Fruit fly (Drosophila melanogaster) whole organism, embryonic: ENCODE data around the gene yellow-e.

Experiments used
- B-H2 ChIP-seq: fragments of 200-800 bp; sonication (Bioruptor generic); optimal IDR thresholded peaks from 2 replicates; lab custom pipeline; 2018; ENCODE audit warnings: missing biosample characterization, mild to moderate bottlenecking, missing genetic modification characterization
- CG10267 ChIP-seq: fragments of 200-800 bp; sonication (Bioruptor generic); optimal IDR thresholded peaks from 2 replicates; lab custom pipeline; 2018; ENCODE audit warnings: missing biosample characterization, mild to moderate bottlenecking, missing genetic modification characterization, moderate library complexity
- CG11504 ChIP-seq: fragments of 200-800 bp; sonication (Bioruptor generic); optimal IDR thresholded peaks from 3 replicates; lab custom pipeline; 2019; ENCODE audit warnings: missing biosample characterization, mild to moderate bottlenecking, missing genetic modification characterization, moderate library complexity
- CG11695 ChIP-seq: fragments of 200-800 bp; sonication (Bioruptor generic); IDR thresholded peaks from 3 replicates; pipeline ENCODE4 v1.3.6; 2022; ENCODE audit warnings: missing biosample characterization, missing genetic modification characterization
- CG12744 ChIP-seq: fragments of 200-800 bp; sonication (Bioruptor generic); optimal IDR thresholded peaks from 2 replicates; lab custom pipeline; 2016; ENCODE audit warnings: missing biosample characterization, missing genetic modification characterization
- CG17802 ChIP-seq: fragments of 200-800 bp; sonication (Bioruptor generic); optimal IDR thresholded peaks from 2 replicates; lab custom pipeline; 2018; ENCODE audit warnings: missing biosample characterization, mild to moderate bottlenecking, missing genetic modification characterization, moderate library complexity
- CG1832 ChIP-seq: fragments of 200-800 bp; sonication (Bioruptor generic); optimal IDR thresholded peaks from 2 replicates; lab custom pipeline; 2017; ENCODE audit warnings: missing biosample characterization, mild to moderate bottlenecking, missing genetic modification characterization, inconsistent platforms
- CG18619 ChIP-seq: fragments of 200-800 bp; sonication (Bioruptor generic); optimal IDR thresholded peaks from 3 replicates; lab custom pipeline; 2017; ENCODE audit warnings: missing biosample characterization, mild to moderate bottlenecking, missing genetic modification characterization
- CG2202 ChIP-seq: fragments of 200-800 bp; sonication (Bioruptor generic); optimal IDR thresholded peaks from 2 replicates; lab custom pipeline; 2018; ENCODE audit warnings: missing biosample characterization, mild to moderate bottlenecking, missing genetic modification characterization
- CG3163 ChIP-seq: fragments of 200-800 bp; sonication (Bioruptor generic); optimal IDR thresholded peaks from 3 replicates; lab custom pipeline; 2016; ENCODE audit warnings: missing biosample characterization, missing genetic modification characterization
- CG4424 ChIP-seq: fragments of 200-800 bp; sonication (Bioruptor generic); optimal IDR thresholded peaks from 3 replicates; lab custom pipeline; 2016; ENCODE audit warnings: missing biosample characterization, missing genetic modification characterization
- CG4707 ChIP-seq: fragments of 200-800 bp; sonication (Bioruptor generic); optimal IDR thresholded peaks from 2 replicates; lab custom pipeline; 2018; ENCODE audit warnings: missing biosample characterization, mild to moderate bottlenecking, missing genetic modification characterization, moderate library complexity
- CG6791 ChIP-seq: fragments of 200-800 bp; sonication (Bioruptor generic); IDR thresholded peaks from 3 replicates; pipeline ENCODE4 v1.3.6; 2022; ENCODE audit warnings: missing biosample characterization, missing genetic modification characterization; ENCODE audit not compliant: partially characterized antibody
- CG8388 ChIP-seq: fragments of 200-800 bp; sonication (Bioruptor generic); optimal IDR thresholded peaks from 2 replicates; lab custom pipeline; 2019; ENCODE audit warnings: missing biosample characterization, mild to moderate bottlenecking, missing genetic modification characterization, moderate library complexity
- CG9797 ChIP-seq: fragments of 200-800 bp; sonication (Bioruptor generic); optimal IDR thresholded peaks from 3 replicates; lab custom pipeline; 2018; ENCODE audit warnings: missing biosample characterization, mild to moderate bottlenecking, missing genetic modification characterization
- CTCF ChIP-seq: fragments of 200-800 bp; sonication (Bioruptor generic); optimal IDR thresholded peaks from 2 replicates; lab custom pipeline; 2017; ENCODE audit warnings: missing biosample characterization, mild to moderate bottlenecking, missing genetic modification characterization, moderate library complexity
- Camta ChIP-seq: fragments of 200-800 bp; sonication (Bioruptor generic); optimal IDR thresholded peaks from 2 replicates; lab custom pipeline; 2016; ENCODE audit warnings: missing biosample characterization, missing genetic modification characterization
- CoRest ChIP-seq: fragments of 200-800 bp; sonication (Bioruptor generic); optimal IDR thresholded peaks from 3 replicates; lab custom pipeline; 2018; ENCODE audit warnings: missing biosample characterization, mild to moderate bottlenecking, missing genetic modification characterization, moderate library complexity
- D ChIP-seq, 2 experiments: fragments of 200-800 bp in 1 of 2; fragments of >200 bp in 1 of 2; sonication (Bioruptor generic) in 1 of 2; optimal IDR thresholded peaks; 2 replicates in 1 of 2; 3 replicates in 1 of 2; lab custom pipeline; 2017; ENCODE audit warnings: mild to moderate bottlenecking in 1 of 2, missing biosample characterization in 1 of 2, missing genetic modification characterization in 1 of 2, missing genetic modification reagents in 1 of 2
- Dfd ChIP-seq, 2 experiments: fragments of >200 bp; optimal IDR thresholded peaks; 2 replicates each; lab custom pipeline; 2017; ENCODE audit warnings: missing biosample characterization in 2 of 2, missing genetic modification characterization in 2 of 2
- Dp ChIP-seq: fragments of 200-800 bp; sonication (Bioruptor generic); optimal IDR thresholded peaks from 2 replicates; lab custom pipeline; 2018; ENCODE audit warnings: missing biosample characterization, mild to moderate bottlenecking, missing genetic modification characterization, moderate library complexity
- GATAe ChIP-seq: fragments of 200-800 bp; sonication (Bioruptor generic); conservative IDR thresholded peaks from 2 replicates; pipeline ENCODE4 v1.3.6; 2022; ENCODE audit warnings: missing biosample characterization, missing genetic modification characterization
- HmgZ ChIP-seq: fragments of 200-800 bp; sonication (Bioruptor generic); optimal IDR thresholded peaks from 2 replicates; lab custom pipeline; 2018; ENCODE audit warnings: missing biosample characterization, mild to moderate bottlenecking, missing genetic modification characterization
- Hmr ChIP-seq: fragments of 200-800 bp; sonication (Bioruptor generic); optimal IDR thresholded peaks from 3 replicates; lab custom pipeline; 2017; ENCODE audit warnings: mild to moderate bottlenecking, missing biosample characterization, missing genetic modification reagents, missing genetic modification characterization
- MESR4 ChIP-seq: fragments of 200-800 bp; sonication (Bioruptor generic); optimal IDR thresholded peaks from 2 replicates; lab custom pipeline; 2018; ENCODE audit warnings: missing biosample characterization, mild to moderate bottlenecking, missing genetic modification characterization, moderate library complexity
- Myb ChIP-seq: fragments of 200-800 bp; sonication (Bioruptor generic); optimal IDR thresholded peaks from 2 replicates; lab custom pipeline; 2016; ENCODE audit warnings: missing biosample characterization, missing genetic modification characterization
- Oli ChIP-seq: fragments of 200-800 bp; sonication (Bioruptor generic); optimal IDR thresholded peaks from 2 replicates; lab custom pipeline; 2018; ENCODE audit warnings: missing biosample characterization, mild to moderate bottlenecking, missing genetic modification characterization, moderate library complexity
- Opbp ChIP-seq: fragments of 200-800 bp; sonication (Bioruptor generic); IDR thresholded peaks from 3 replicates; pipeline ENCODE4 v1.3.6; 2022; ENCODE audit warnings: missing biosample characterization, missing genetic modification characterization; ENCODE audit not compliant: partially characterized antibody
- Sox100B ChIP-seq: fragments of 200-800 bp; sonication (Bioruptor generic); optimal IDR thresholded peaks from 3 replicates; lab custom pipeline; 2018; ENCODE audit warnings: missing biosample characterization, mild to moderate bottlenecking, missing genetic modification characterization
- Spps ChIP-seq: fragments of 200-800 bp; sonication (Bioruptor generic); optimal IDR thresholded peaks from 2 replicates; lab custom pipeline; 2018; ENCODE audit warnings: missing biosample characterization, mild to moderate bottlenecking, missing genetic modification characterization
- Xbp1 ChIP-seq: fragments of 200-800 bp; sonication (Bioruptor generic); optimal IDR thresholded peaks from 3 replicates; lab custom pipeline; 2016; ENCODE audit warnings: missing biosample characterization, mild to moderate bottlenecking, missing genetic modification characterization
- ato ChIP-seq: fragments of 200-800 bp; sonication (Bioruptor generic); IDR thresholded peaks from 2 replicates; pipeline ENCODE4 v1.3.6; 2022; ENCODE audit warnings: missing biosample characterization, missing genetic modification characterization; ENCODE audit not compliant: partially characterized antibody
- az2 ChIP-seq: fragments of 200-800 bp; sonication (Bioruptor generic); optimal IDR thresholded peaks from 3 replicates; lab custom pipeline; 2016; ENCODE audit warnings: missing biosample characterization, missing genetic modification characterization
- bsh ChIP-seq, 2 experiments: fragments of 200-800 bp; sonication (Bioruptor generic); optimal IDR thresholded peaks; 2 replicates each; lab custom pipeline; 2017 to 2018; ENCODE audit warnings: mild to moderate bottlenecking in 2 of 2, missing biosample characterization in 2 of 2, missing genetic modification characterization in 2 of 2, moderate library complexity in 1 of 2
- cad ChIP-seq: fragments of >200 bp; optimal IDR thresholded peaks from 2 replicates; lab custom pipeline; 2017; ENCODE audit warnings: missing biosample characterization, missing genetic modification characterization
- cg ChIP-seq: fragments of 200-800 bp; sonication (Bioruptor generic); optimal IDR thresholded peaks from 3 replicates; lab custom pipeline; 2019; ENCODE audit warnings: missing biosample characterization, mild to moderate bottlenecking, missing genetic modification characterization, moderate library complexity
- grn ChIP-seq: fragments of 200-800 bp; sonication (Bioruptor generic); optimal IDR thresholded peaks from 3 replicates; lab custom pipeline; 2017; ENCODE audit warnings: missing biosample characterization, missing genetic modification characterization
- ham ChIP-seq: fragments of 200-800 bp; sonication (Bioruptor generic); IDR thresholded peaks from 2 replicates; pipeline ENCODE4 v1.3.6; 2022; ENCODE audit warnings: missing biosample characterization, missing genetic modification characterization
- ind ChIP-seq: fragments of 200-800 bp; sonication (Bioruptor generic); optimal IDR thresholded peaks from 3 replicates; lab custom pipeline; 2016; ENCODE audit warnings: missing biosample characterization, missing genetic modification characterization
- mam ChIP-seq: fragments of 200-800 bp; sonication (Bioruptor generic); optimal IDR thresholded peaks from 3 replicates; lab custom pipeline; 2016; ENCODE audit warnings: missing biosample characterization, missing genetic modification characterization
- mirr ChIP-seq: fragments of 200-800 bp; sonication (Bioruptor generic); optimal IDR thresholded peaks from 3 replicates; lab custom pipeline; 2018; ENCODE audit warnings: missing biosample characterization, mild to moderate bottlenecking, missing genetic modification characterization
- sim ChIP-seq: fragments of 200-800 bp; sonication (Bioruptor generic); IDR thresholded peaks from 2 replicates; pipeline ENCODE4 v1.3.6; 2022; ENCODE audit warnings: missing biosample characterization, missing genetic modification characterization
- sqz ChIP-seq: fragments of 200-800 bp; sonication (Bioruptor generic); optimal IDR thresholded peaks from 3 replicates; lab custom pipeline; 2018; ENCODE audit warnings: missing biosample characterization, mild to moderate bottlenecking, missing genetic modification characterization
- stwl ChIP-seq: fragments of 200-800 bp; sonication (Bioruptor generic); optimal IDR thresholded peaks from 3 replicates; lab custom pipeline; 2018; ENCODE audit warnings: missing biosample characterization, mild to moderate bottlenecking, missing genetic modification characterization, moderate library complexity
- tin ChIP-seq: fragments of 200-800 bp; sonication (Bioruptor generic); optimal IDR thresholded peaks from 3 replicates; lab custom pipeline; 2016; ENCODE audit warnings: missing biosample characterization, missing genetic modification characterization
- tna ChIP-seq: fragments of 200-800 bp; sonication (Bioruptor generic); IDR thresholded peaks from 2 replicates; pipeline ENCODE4 v1.3.6; 2022; ENCODE audit warnings: missing biosample characterization, missing genetic modification characterization; ENCODE audit not compliant: partially characterized antibody
- tup ChIP-seq: fragments of 200-800 bp; sonication (Bioruptor generic); optimal IDR thresholded peaks from 2 replicates; lab custom pipeline; 2016; ENCODE audit warnings: missing biosample characterization, mild to moderate bottlenecking, missing genetic modification characterization, moderate library complexity
- twi ChIP-seq: fragments of 200-800 bp; optimal IDR thresholded peaks from 2 replicates; lab custom pipeline; 2019; ENCODE audit warnings: missing biosample characterization, mild to moderate bottlenecking, missing genetic modification characterization, moderate library complexity
- vvl ChIP-seq: fragments of 200-800 bp; sonication (Bioruptor generic); IDR thresholded peaks from 2 replicates; pipeline ENCODE4 v1.3.6; 2022; ENCODE audit warnings: missing biosample characterization, missing genetic modification characterization
- z ChIP-seq: fragments of 200-800 bp; sonication (Bioruptor generic); IDR thresholded peaks from 3 replicates; pipeline ENCODE4 v1.3.6; 2022; ENCODE audit warnings: missing biosample characterization, missing genetic modification characterization

Gene yellow-e

dm6 chr3R:13382656-13383142 lies 32.4 kb downstream of the yellow-e start (continued):
- TF ChIP-seq Myb (no peak), Xbp1 (GFP tag; lab: Kevin White, UChicago) (no peak), CTCF (GFP tag; lab: Kevin White, UChicago) (no peak), Oli (tag; lab: Kevin White, UChicago) (no peak), tup (GFP tag; lab: Kevin White, UChicago) (no peak), mam (peak; percentile 46), Dfd (GFP tag; optimal IDR thresholded peaks at IDR 0.05; lab: Kevin White, UChicago) (no peak), sim (GFP tag; lab: Robert Waterston, UW) (no peak), MESR4 (GFP tag; lab: Kevin White, UChicago) (peak; percentile 16), B-H2 (GFP tag; lab: Kevin White, UChicago) (no peak), cad (GFP tag; lab: Kevin White, UChicago) (no peak), CG3163 (peak; percentile 94), sqz (GFP tag; lab: Kevin White, UChicago) (no peak), CG12744 (GFP tag; lab: Kevin White, UChicago) (no peak), CG8388 (GFP tag; lab: Kevin White, UChicago) (no peak), mirr (GFP tag; lab: Kevin White, UChicago) (no peak), tin (GFP tag; lab: Kevin White, UChicago) (no peak), CG4424 (no peak), CG9797 (no peak), twi (peak; percentile 1), CoRest (peak; percentile 27), Sox100B (GFP tag; lab: Kevin White, UChicago) (no peak), CG11504 (no peak), Opbp (no peak), bsh (GFP tag; optimal IDR thresholded peaks at IDR 0.05; lab: Kevin White, UChicago) (no peak), Hmr (GFP tag; lab: Kevin White, UChicago) (no peak), cg (peak; percentile 95), CG4707 (GFP tag; lab: Kevin White, UChicago) (no peak), CG2202 (tag; lab: Kevin White, UChicago) (no peak), stwl (tag; lab: Kevin White, UChicago) (peak; percentile 7), vvl (GFP tag; lab: Robert Waterston, UW) (no peak), ato (GFP tag; lab: Robert Waterston, UW) (no peak), tna (GFP tag; lab: Robert Waterston, UW) (no peak), CG6791 (GFP tag; lab: Robert Waterston, UW) (0 out of 3 replicates have a peak, but pooled peaks have one; percentile 13), CG11695 (GFP tag; lab: Robert Waterston, UW) (peak; percentile 44; the same call in 1 of the 3 replicates), ham (no peak), ind (GFP tag; lab: Kevin White, UChicago) (no peak), HmgZ (no peak), Spps (no peak), CG18619 (GFP tag; lab: Kevin White, UChicago) (peak; percentile 16), Dp (GFP tag; lab: Kevin White, UChicago) (no peak), grn (GFP tag; lab: Kevin White, UChicago) (no peak), CG17802 (tag; lab: Kevin White, UChicago) (no peak), GATAe (GFP tag; lab: Robert Waterston, UW) (no peak), CG10267 (tag; lab: Kevin White, UChicago) (no peak), az2 (GFP tag; lab: Kevin White, UChicago) (no peak), z (no peak), CG1832 (GFP tag; lab: Kevin White, UChicago) (peak; percentile 47), Camta (GFP tag; lab: Kevin White, UChicago) (no peak), D (optimal IDR thresholded peaks at IDR 0.05; lab: Kevin White, UChicago) (no peak), D (GFP tag; optimal IDR thresholded peaks at IDR 0.05; lab: Kevin White, UChicago) (no peak)
